Worm (Caenorhabditis elegans) whole organism, mixed stage, embryonic: Measurements from ENCODE around the gene C06A1.6.

Experiments
- ceh-39 ChIP-seq: fragments of 150-350 bp; optimal IDR thresholded peaks from 2 replicates; lab custom pipeline; 2014; ENCODE audit warnings: missing biosample characterization, missing genetic modification characterization
- drap-1 ChIP-seq: fragments of 200-800 bp; sonication (Bioruptor generic); optimal IDR thresholded peaks from 3 replicates; lab custom pipeline; 2018; ENCODE audit warnings: mild to moderate bottlenecking, missing genetic modification characterization, missing compliant biosample characterization
- hlh-1 ChIP-seq: fragments of 150-350 bp; optimal IDR thresholded peaks from 2 replicates; lab custom pipeline; 2014; ENCODE audit warnings: missing biosample characterization, missing genetic modification reagents, missing genetic modification characterization
- mab-5 ChIP-seq: fragments of 150-350 bp; optimal IDR thresholded peaks from 2 replicates; lab custom pipeline; 2014; ENCODE audit warnings: missing biosample characterization, missing genetic modification characterization
- nhr-12 ChIP-seq: fragments of 150-350 bp; optimal IDR thresholded peaks from 2 replicates; lab custom pipeline; 2014; ENCODE audit warnings: missing biosample characterization, missing genetic modification characterization
- pha-4 ChIP-seq: fragments of 150-350 bp; optimal IDR thresholded peaks from 2 replicates; lab custom pipeline; 2018; ENCODE audit warnings: missing biosample characterization, missing genetic modification reagents, missing genetic modification characterization
- snpc-4 ChIP-seq: fragments of 150-350 bp; optimal IDR thresholded peaks from 2 replicates; lab custom pipeline; 2014; ENCODE audit warnings: missing biosample characterization, missing genetic modification characterization
- sptf-1 ChIP-seq: sonication (generic microtip); optimal IDR thresholded peaks from 2 replicates; lab custom pipeline; 2017; ENCODE audit warnings: mild to moderate bottlenecking, missing genetic modification characterization, moderate library complexity, missing compliant biosample characterization
- tbx-8 ChIP-seq: fragments of 200-800 bp; sonication (Bioruptor generic); optimal IDR thresholded peaks from 2 replicates; lab custom pipeline; 2018; ENCODE audit warnings: mild to moderate bottlenecking, missing genetic modification characterization, moderate library complexity, missing compliant biosample characterization
- unc-62 ChIP-seq: fragments of 150-350 bp; optimal IDR thresholded peaks from 2 replicates; lab custom pipeline; 2014; ENCODE audit warnings: missing biosample characterization, missing genetic modification reagents, missing genetic modification characterization
- ztf-11 ChIP-seq: fragments of 150-350 bp; optimal IDR thresholded peaks from 2 replicates; lab custom pipeline; 2014; ENCODE audit warnings: missing biosample characterization, missing genetic modification characterization

- TF ChIP-seq mab-5 (tag; lab: Kevin White, UChicago) (no peak), ceh-39 (tag; lab: Kevin White, UChicago) (no peak), nhr-12 (tag; lab: Kevin White, UChicago) (no peak), pha-4 (tag; lab: Kevin White, UChicago) (no peak), ztf-11 (tag; lab: Kevin White, UChicago) (no peak), snpc-4 (tag; lab: Kevin White, UChicago) (no peak), unc-62 (GFP tag; lab: Kevin White, UChicago) (no peak), drap-1 (no peak), hlh-1 (tag; lab: Kevin White, UChicago) (no peak), tbx-8 (GFP tag; lab: Kevin White, UChicago) (no peak), sptf-1 (no peak)
Measured at ce11 chrII:10554972-10555371, 9.5 kb downstream of the C06A1.6 start, which contains the start of gene mnk-1.
